Fruit fly (Drosophila melanogaster) whole organism, embryonic: ENCODE data around the gene NELF-B.

Experiments
- Bdp1 ChIP-seq: fragments of 200-800 bp; sonication (Bioruptor generic); optimal IDR thresholded peaks from 3 replicates; lab custom pipeline; 2016; ENCODE audit warnings: missing biosample characterization, missing genetic modification characterization
- Bteb2 ChIP-seq: fragments of 200-800 bp; sonication (Bioruptor generic); optimal IDR thresholded peaks from 2 replicates; lab custom pipeline; 2016; ENCODE audit warnings: missing biosample characterization, missing genetic modification characterization
- CG10654 ChIP-seq: fragments of 200-800 bp; sonication (Bioruptor generic); optimal IDR thresholded peaks from 2 replicates; lab custom pipeline; 2016; ENCODE audit warnings: missing biosample characterization, missing genetic modification characterization
- CG10979 ChIP-seq: fragments of 200-800 bp; sonication (Bioruptor generic); optimal IDR thresholded peaks from 2 replicates; lab custom pipeline; 2018; ENCODE audit warnings: missing biosample characterization, mild to moderate bottlenecking, missing genetic modification characterization, moderate library complexity
- CG12219 ChIP-seq: fragments of 200-800 bp; sonication (Bioruptor generic); optimal IDR thresholded peaks from 3 replicates; lab custom pipeline; 2018; ENCODE audit warnings: missing biosample characterization, mild to moderate bottlenecking, missing genetic modification characterization
- CG13287 ChIP-seq: fragments of 200-800 bp; sonication (Bioruptor generic); IDR thresholded peaks from 2 replicates; pipeline ENCODE4 v1.3.6; 2022; ENCODE audit warnings: missing biosample characterization, missing genetic modification characterization; ENCODE audit not compliant: partially characterized antibody
- CG15269 ChIP-seq: fragments of 200-800 bp; sonication (Bioruptor generic); optimal IDR thresholded peaks from 2 replicates; lab custom pipeline; 2018; ENCODE audit warnings: missing biosample characterization, mild to moderate bottlenecking, missing genetic modification characterization, moderate library complexity
- CG1647 ChIP-seq: fragments of 200-800 bp; sonication (Bioruptor generic); optimal IDR thresholded peaks from 3 replicates; lab custom pipeline; 2016; ENCODE audit warnings: missing biosample characterization, missing genetic modification characterization
- CG17328 ChIP-seq: fragments of 200-800 bp; sonication (Bioruptor generic); IDR thresholded peaks from 2 replicates; pipeline ENCODE4 v1.3.6; 2022; ENCODE audit warnings: missing biosample characterization, missing genetic modification characterization
- CG18476 ChIP-seq: fragments of 200-800 bp; sonication (Bioruptor generic); optimal IDR thresholded peaks from 2 replicates; lab custom pipeline; 2016; ENCODE audit warnings: missing biosample characterization, mild to moderate bottlenecking, missing genetic modification characterization
- CG18764 ChIP-seq: fragments of 200-800 bp; sonication (Bioruptor generic); optimal IDR thresholded peaks from 3 replicates; lab custom pipeline; 2016; ENCODE audit warnings: missing biosample characterization, missing genetic modification characterization
- CG2116 ChIP-seq: fragments of 200-800 bp; sonication (Bioruptor generic); optimal IDR thresholded peaks from 3 replicates; lab custom pipeline; 2018; ENCODE audit warnings: missing biosample characterization, mild to moderate bottlenecking, missing genetic modification characterization
- CG30431 ChIP-seq: fragments of 200-800 bp; sonication (Bioruptor generic); optimal IDR thresholded peaks from 2 replicates; lab custom pipeline; 2017; ENCODE audit warnings: missing biosample characterization, missing genetic modification characterization
- CG31388 ChIP-seq: fragments of 200-800 bp; sonication (Bioruptor generic); optimal IDR thresholded peaks from 2 replicates; lab custom pipeline; 2016; ENCODE audit warnings: missing biosample characterization, missing genetic modification characterization
- CG4424 ChIP-seq: fragments of 200-800 bp; sonication (Bioruptor generic); optimal IDR thresholded peaks from 3 replicates; lab custom pipeline; 2016; ENCODE audit warnings: missing biosample characterization, missing genetic modification characterization
- CG7357 ChIP-seq: fragments of 200-800 bp; sonication (Bioruptor generic); IDR thresholded peaks from 3 replicates; pipeline ENCODE4 v1.3.6; 2022; ENCODE audit warnings: missing biosample characterization, missing genetic modification characterization
- CG8359 ChIP-seq: fragments of 200-800 bp; sonication (Bioruptor generic); optimal IDR thresholded peaks from 2 replicates; lab custom pipeline; 2017; ENCODE audit warnings: missing biosample characterization, mild to moderate bottlenecking, missing genetic modification characterization, borderline replicate concordance
- CG9876 ChIP-seq: fragments of 200-800 bp; sonication (Bioruptor generic); optimal IDR thresholded peaks from 2 replicates; lab custom pipeline; 2016; ENCODE audit warnings: missing biosample characterization, missing genetic modification characterization
- CoRest ChIP-seq: fragments of 200-800 bp; sonication (Bioruptor generic); optimal IDR thresholded peaks from 3 replicates; lab custom pipeline; 2018; ENCODE audit warnings: missing biosample characterization, mild to moderate bottlenecking, missing genetic modification characterization, moderate library complexity
- Doc2 ChIP-seq: fragments of 200-800 bp; sonication (Bioruptor generic); IDR thresholded peaks from 2 replicates; pipeline ENCODE4 v1.3.6; 2022; ENCODE audit warnings: missing biosample characterization, missing genetic modification characterization
- E2f2 ChIP-seq: fragments of 200-800 bp; sonication (Bioruptor generic); IDR thresholded peaks from 2 replicates; pipeline ENCODE4 v1.3.6; 2022; ENCODE audit warnings: missing biosample characterization, missing genetic modification characterization
- HLH54F ChIP-seq: fragments of 200-800 bp; sonication (Bioruptor generic); optimal IDR thresholded peaks from 3 replicates; lab custom pipeline; 2016; ENCODE audit warnings: missing biosample characterization, missing genetic modification characterization
- Max ChIP-seq: fragments of 200-800 bp; sonication (Bioruptor generic); optimal IDR thresholded peaks from 2 replicates; lab custom pipeline; 2016; ENCODE audit warnings: missing biosample characterization, mild to moderate bottlenecking, missing genetic modification characterization
- NK7.1 ChIP-seq: fragments of 200-800 bp; sonication (Bioruptor generic); optimal IDR thresholded peaks from 3 replicates; lab custom pipeline; 2016; ENCODE audit warnings: missing biosample characterization, missing genetic modification characterization
- Neu2 ChIP-seq: fragments of 200-800 bp; sonication (Bioruptor generic); optimal IDR thresholded peaks from 3 replicates; lab custom pipeline; 2016; ENCODE audit warnings: missing biosample characterization, missing genetic modification characterization, borderline replicate concordance
- Ptx1 ChIP-seq: fragments of 200-800 bp; sonication (Bioruptor generic); IDR thresholded peaks from 2 replicates; pipeline ENCODE4 v1.3.6; 2022; ENCODE audit warnings: missing biosample characterization, missing genetic modification characterization
- TFAM ChIP-seq: fragments of 200-800 bp; sonication (Bioruptor generic); optimal IDR thresholded peaks from 2 replicates; lab custom pipeline; 2017; ENCODE audit warnings: missing biosample characterization, missing genetic modification characterization, inconsistent platforms
- amos ChIP-seq: fragments of 200-800 bp; sonication (Bioruptor generic); IDR thresholded peaks from 2 replicates; pipeline ENCODE4 v1.3.6; 2022; ENCODE audit warnings: missing biosample characterization, missing genetic modification characterization; ENCODE audit not compliant: partially characterized antibody
- bowl ChIP-seq: fragments of 200-800 bp; sonication (Bioruptor generic); IDR thresholded peaks from 2 replicates; pipeline ENCODE4 v1.3.6; 2022; ENCODE audit warnings: missing biosample characterization, missing genetic modification characterization
- bsh ChIP-seq, 2 experiments: fragments of 200-800 bp; sonication (Bioruptor generic); optimal IDR thresholded peaks; 2 replicates each; lab custom pipeline; 2017 to 2018; ENCODE audit warnings: mild to moderate bottlenecking in 2 of 2, missing biosample characterization in 2 of 2, missing genetic modification characterization in 2 of 2, moderate library complexity in 1 of 2
- crp ChIP-seq, 2 experiments: fragments of 200-800 bp; sonication (Bioruptor generic); optimal IDR thresholded peaks; 2 replicates in 1 of 2; 3 replicates in 1 of 2; lab custom pipeline; 2017; ENCODE audit warnings: missing biosample characterization in 2 of 2, missing genetic modification characterization in 2 of 2, mild to moderate bottlenecking in 1 of 2, moderate library complexity in 1 of 2
- dmrt99B ChIP-seq: fragments of 200-800 bp; sonication (Bioruptor generic); optimal IDR thresholded peaks from 2 replicates; lab custom pipeline; 2018; ENCODE audit warnings: missing biosample characterization, mild to moderate bottlenecking, missing genetic modification characterization, moderate library complexity
- gsb-n ChIP-seq: fragments of 200-800 bp; sonication (Bioruptor generic); optimal IDR thresholded peaks from 3 replicates; lab custom pipeline; 2018; ENCODE audit warnings: missing biosample characterization, mild to moderate bottlenecking, missing genetic modification characterization
- jing ChIP-seq: fragments of 200-800 bp; sonication (Bioruptor generic); optimal IDR thresholded peaks from 2 replicates; lab custom pipeline; 2018; ENCODE audit warnings: missing biosample characterization, mild to moderate bottlenecking, missing genetic modification characterization
- lab ChIP-seq: fragments of 200-800 bp; sonication (Bioruptor generic); optimal IDR thresholded peaks from 3 replicates; lab custom pipeline; 2017; ENCODE audit warnings: missing biosample characterization, missing genetic modification characterization, mild to moderate bottlenecking, moderate library complexity, missing genetic modification reagents
- lola ChIP-seq, 3 experiments: fragments of >200 bp in 2 of 3; fragments of 200-800 bp in 1 of 3; sonication (Bioruptor generic) in 1 of 3; optimal IDR thresholded peaks; 2 replicates each; lab custom pipeline; 2017 to 2019; ENCODE audit warnings: missing biosample characterization in 3 of 3, missing genetic modification characterization in 3 of 3, mild to moderate bottlenecking in 1 of 3, moderate library complexity in 1 of 3
- mld ChIP-seq: fragments of 200-800 bp; sonication (Bioruptor generic); IDR thresholded peaks from 3 replicates; pipeline ENCODE4 v1.3.6; 2022; ENCODE audit warnings: missing biosample characterization, missing genetic modification characterization; ENCODE audit not compliant: partially characterized antibody
- otp ChIP-seq: fragments of 200-800 bp; sonication (Bioruptor generic); IDR thresholded peaks from 3 replicates; pipeline ENCODE4, ENCODE4 v1.3.6; 2022; ENCODE audit warnings: missing biosample characterization, missing genetic modification characterization
- prd ChIP-seq, 3 experiments: fragments of >200 bp in 2 of 3; fragments of 200-800 bp in 1 of 3; sonication (Bioruptor generic) in 1 of 3; optimal IDR thresholded peaks in 2 of 3; IDR thresholded peaks in 1 of 3; 2 replicates in 2 of 3; 3 replicates in 1 of 3; pipeline versions ENCODE4 v1.3.6 to Lab custom; 2017 to 2022; ENCODE audit warnings: missing biosample characterization in 1 of 3, missing genetic modification characterization in 1 of 3
- sqz ChIP-seq: fragments of 200-800 bp; sonication (Bioruptor generic); optimal IDR thresholded peaks from 3 replicates; lab custom pipeline; 2018; ENCODE audit warnings: missing biosample characterization, mild to moderate bottlenecking, missing genetic modification characterization
- sr ChIP-seq: fragments of 200-800 bp; sonication (Bioruptor generic); IDR thresholded peaks from 3 replicates; pipeline ENCODE4 v1.3.6; 2022; ENCODE audit warnings: missing biosample characterization, missing genetic modification characterization
- stc ChIP-seq: fragments of 200-800 bp; sonication (Bioruptor generic); IDR thresholded peaks from 2 replicates; pipeline ENCODE4 v1.3.6; 2022; ENCODE audit warnings: missing biosample characterization, missing genetic modification characterization
- tio ChIP-seq: fragments of 200-800 bp; sonication (Bioruptor generic); optimal IDR thresholded peaks from 2 replicates; lab custom pipeline; 2017; ENCODE audit warnings: missing biosample characterization, missing genetic modification characterization, inconsistent platforms
- tna ChIP-seq: fragments of 200-800 bp; sonication (Bioruptor generic); IDR thresholded peaks from 2 replicates; pipeline ENCODE4 v1.3.6; 2022; ENCODE audit warnings: missing biosample characterization, missing genetic modification characterization; ENCODE audit not compliant: partially characterized antibody
- trem ChIP-seq: fragments of 200-800 bp; optimal IDR thresholded peaks from 3 replicates; lab custom pipeline; 2019; ENCODE audit warnings: missing biosample characterization, mild to moderate bottlenecking, missing genetic modification characterization, moderate library complexity
- unc-4 ChIP-seq: fragments of 200-800 bp; sonication (Bioruptor generic); IDR thresholded peaks from 2 replicates; pipeline ENCODE4 v1.3.6; 2022; ENCODE audit warnings: missing biosample characterization, missing genetic modification characterization; ENCODE audit not compliant: partially characterized antibody

NELF-B gene

dm6 chrX:7708942-7709707 lies 19.0 kb downstream of the NELF-B start, which contains the start of gene CHES-1-like (continued):
- TF ChIP-seq CG15269 (peak; percentile 93), Neu2 (GFP tag; lab: Kevin White, UChicago) (peak; percentile 56), amos (GFP tag; lab: Robert Waterston, UW) (no peak), CG31388 (GFP tag; lab: Kevin White, UChicago) (peak; percentile 68), CG18764 (GFP tag; lab: Kevin White, UChicago) (peak; percentile 70), lab (peak; percentile 91), Max (GFP tag; lab: Kevin White, UChicago) (peak; percentile 89), CG8359 (GFP tag; lab: Kevin White, UChicago) (peak; percentile 81), CG10654 (GFP tag; lab: Kevin White, UChicago) (peak; percentile 83), unc-4 (GFP tag; lab: Robert Waterston, UW) (no peak), E2f2 (GFP tag; lab: Robert Waterston, UW) (peak; percentile 71), HLH54F (GFP tag; lab: Kevin White, UChicago) (peak; percentile 89), bsh (GFP tag; optimal IDR thresholded peaks at IDR 0.05; lab: Kevin White, UChicago) (peak; percentile 84 to 87), CG30431 (GFP tag; lab: Kevin White, UChicago) (peak; percentile 89), CG7357 (GFP tag; lab: Robert Waterston, UW) (peak; percentile 62; the same call in 2 of the 3 replicates), CG2116 (GFP tag; lab: Kevin White, UChicago) (peak; percentile 47), trem (tag; lab: Kevin White, UChicago) (peak; percentile 68), Doc2 (GFP tag; lab: Robert Waterston, UW) (peak; percentile 62; the same call in 1 of the 2 replicates), crp (GFP tag; optimal IDR thresholded peaks at IDR 0.05; lab: Kevin White, UChicago) (peak in 1 of 2 experiments; percentile 49), gsb-n (tag; lab: Kevin White, UChicago) (peak; percentile 81), mld (GFP tag; lab: Robert Waterston, UW) (no peak), CG12219 (GFP tag; lab: Kevin White, UChicago) (peak; percentile 87), CG17328 (GFP tag; lab: Robert Waterston, UW) (peak; percentile 68), Bdp1 (GFP tag; lab: Kevin White, UChicago) (peak; percentile 78), bowl (GFP tag; lab: Robert Waterston, UW) (0 out of 2 replicates have a peak, but pooled peaks have one; percentile 25), dmrt99B (tag; lab: Kevin White, UChicago) (peak; percentile 97), Ptx1 (GFP tag; lab: Robert Waterston, UW) (peak; percentile 87), sr (GFP tag; lab: Robert Waterston, UW) (peak; percentile 40; the same call in 2 of the 3 replicates), TFAM (peak; percentile 80), CG4424 (GFP tag; lab: Kevin White, UChicago) (peak; percentile 92), CG9876 (GFP tag; lab: Kevin White, UChicago) (peak; percentile 81), Bteb2 (peak; percentile 93), CG18476 (GFP tag; lab: Kevin White, UChicago) (peak; percentile 90), CG10979 (peak; percentile 91), sqz (GFP tag; lab: Kevin White, UChicago) (peak; percentile 75), tio (GFP tag; lab: Kevin White, UChicago) (peak; percentile 92), stc (GFP tag; lab: Robert Waterston, UW) (peak; percentile 70), CoRest (tag; lab: Kevin White, UChicago) (peak; percentile 95), lola (GFP tag; optimal IDR thresholded peaks at IDR 0.05; lab: Kevin White, UChicago) (peak in 1 of 3 experiments; percentile 85), NK7.1 (peak; percentile 89), jing (GFP tag; lab: Kevin White, UChicago) (peak; percentile 82), tna (GFP tag; lab: Robert Waterston, UW) (peak; percentile 22; the same call in 1 of the 2 replicates), CG1647 (GFP tag; lab: Kevin White, UChicago) (peak; percentile 72), prd (optimal IDR thresholded peaks at IDR 0.05; lab: Kevin White, UChicago) (no peak), prd (GFP tag; IDR thresholded peaks at IDR 0.05; lab: Robert Waterston, UW) (peak; percentile 85), otp (GFP tag; lab: Robert Waterston, UW) (peak; percentile 42; the same call in 1 of the 3 replicates), CG13287 (GFP tag; lab: Robert Waterston, UW) (peak; percentile 20; the same call in 1 of the 2 replicates)
